Fruit fly (Drosophila melanogaster): ENCODE data around the gene Rev1.

The Rev1 gene

DNA sequence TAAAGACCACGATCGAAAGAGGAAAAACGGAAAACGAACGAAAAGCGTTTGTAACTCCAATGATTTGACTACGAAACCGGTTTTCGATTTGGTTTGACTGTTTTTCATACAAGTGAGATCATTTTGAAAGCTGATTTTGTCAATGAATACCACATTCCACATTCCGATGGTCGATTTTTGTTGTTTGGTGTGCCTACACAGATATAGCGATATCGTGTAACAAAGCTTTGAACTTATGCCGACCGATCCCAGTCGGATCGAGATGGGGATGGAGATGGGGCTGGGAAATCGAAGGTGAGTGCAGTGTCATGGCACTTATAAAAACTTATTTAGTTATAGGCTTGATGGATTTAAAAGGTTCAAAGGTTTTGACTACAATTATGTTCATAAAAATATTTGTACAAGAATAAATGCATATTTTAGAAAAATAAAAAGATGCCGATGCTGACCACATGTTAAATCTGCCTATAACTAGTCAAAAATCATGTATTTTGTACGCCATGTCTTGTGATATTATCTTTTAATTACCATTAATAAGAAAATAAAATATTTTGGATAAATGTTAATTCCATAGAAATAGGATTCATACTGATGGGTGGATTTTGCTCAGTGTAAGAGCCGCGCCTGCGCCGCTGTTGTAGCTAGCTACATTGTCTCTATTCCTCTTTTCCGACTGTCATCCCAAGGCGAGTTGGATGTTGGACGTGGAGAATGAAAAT lies 11.9 kb upstream of the Rev1 start (continued):
- peak; percentile 55 for TF ChIP-seq CG12659 (GFP tag; optimal IDR thresholded peaks at IDR 0.05)
- no peak for TF ChIP-seq ftz-f1 (GFP tag; optimal IDR thresholded peaks at IDR 0.05)
- TF ChIP-seq vvl (GFP tag; IDR thresholded peaks at IDR 0.05), result peak; percentile 12; the same call in 1 of the 2 replicates
- no peak; the same call in 1 of the 2 replicates for TF ChIP-seq CG6272 (GFP tag; IDR thresholded peaks at IDR 0.05)
- TF ChIP-seq CG10959 (GFP tag; IDR thresholded peaks at IDR 0.05), result 0 out of 2 replicates have a peak, but pooled peaks have one; percentile 15
- no peak for TF ChIP-seq NFAT (GFP tag; IDR thresholded peaks at IDR 0.05)
- TF ChIP-seq sd (tag; optimal IDR thresholded peaks at IDR 0.05), result peak; percentile 88
- TF ChIP-seq D19A (tag; optimal IDR thresholded peaks at IDR 0.05), result peak; percentile 63
- TF ChIP-seq mld (GFP tag; IDR thresholded peaks at IDR 0.05; ENCODE audit: partially characterized antibody), result no peak
- peak; percentile 24 for TF ChIP-seq CG3407 (GFP tag; optimal IDR thresholded peaks at IDR 0.05)
- TF ChIP-seq jing (GFP tag; optimal IDR thresholded peaks at IDR 0.05), result no peak
- TF ChIP-seq CG10654 (GFP tag; optimal IDR thresholded peaks at IDR 0.05), result peak; percentile 35
- TF ChIP-seq CG12071 (GFP tag; optimal IDR thresholded peaks at IDR 0.05), result no peak
- no peak for TF ChIP-seq odd (GFP tag; optimal IDR thresholded peaks at IDR 0.05)
- no peak for TF ChIP-seq amos (GFP tag; IDR thresholded peaks at IDR 0.05; ENCODE audit: partially characterized antibody)
- no peak for TF ChIP-seq Neu2 (GFP tag; optimal IDR thresholded peaks at IDR 0.05; ENCODE audit: borderline replicate concordance)
- TF ChIP-seq CG6254 (GFP tag; optimal IDR thresholded peaks at IDR 0.05), result no peak
- TF ChIP-seq CkIIα-i1 (GFP tag; IDR thresholded peaks at IDR 0.05), result no peak
- no peak for TF ChIP-seq HmgD (GFP tag; optimal IDR thresholded peaks at IDR 0.05)
- no peak for TF ChIP-seq usp (GFP tag; optimal IDR thresholded peaks at IDR 0.05)
- no peak for TF ChIP-seq CG1024 (GFP tag; IDR thresholded peaks at IDR 0.05)
- TF ChIP-seq CG8765 (GFP tag; IDR thresholded peaks at IDR 0.05), result no peak
- peak; percentile 23 for TF ChIP-seq Max (GFP tag; optimal IDR thresholded peaks at IDR 0.05)
- TF ChIP-seq CG9876 (GFP tag; optimal IDR thresholded peaks at IDR 0.05), result no peak
- TF ChIP-seq CG2116 (GFP tag; optimal IDR thresholded peaks at IDR 0.05), result no peak
- peak; percentile 18 for TF ChIP-seq CG30431 (GFP tag; optimal IDR thresholded peaks at IDR 0.05)
- TF ChIP-seq wek (GFP tag; optimal IDR thresholded peaks at IDR 0.05), result no peak
- no peak for TF ChIP-seq CG7372 (GFP tag; IDR thresholded peaks at IDR 0.05)
- peak; percentile 44 for TF ChIP-seq scrt (GFP tag; optimal IDR thresholded peaks at IDR 0.05)
- TF ChIP-seq repo (GFP tag; optimal IDR thresholded peaks at IDR 0.05), result no peak
- no peak for TF ChIP-seq Dref (GFP tag; IDR thresholded peaks at IDR 0.05)
- no peak for TF ChIP-seq CG1647 (GFP tag; optimal IDR thresholded peaks at IDR 0.05)
- no peak for TF ChIP-seq en (GFP tag; optimal IDR thresholded peaks at IDR 0.05)
- peak; percentile 72 for TF ChIP-seq dmrt11E (tag; optimal IDR thresholded peaks at IDR 0.05)
- TF ChIP-seq Atf3 (GFP tag; optimal IDR thresholded peaks at IDR 0.05), result no peak
- TF ChIP-seq CG2875 (GFP tag; optimal IDR thresholded peaks at IDR 0.05), result peak; percentile 51
- TF ChIP-seq chm (GFP tag; IDR thresholded peaks at IDR 0.05), result no peak
- TF ChIP-seq CrebB (tag; optimal IDR thresholded peaks at IDR 0.05), result no peak
- no peak for TF ChIP-seq Nf-YA (GFP tag; IDR thresholded peaks at IDR 0.05)
- no peak for TF ChIP-seq CG4360 (GFP tag; IDR thresholded peaks at IDR 0.05)
- no peak for TF ChIP-seq fd64A (GFP tag; optimal IDR thresholded peaks at IDR 0.05)
- no peak for TF ChIP-seq CG13296 (GFP tag; optimal IDR thresholded peaks at IDR 0.05)
- TF ChIP-seq Hmr (GFP tag; optimal IDR thresholded peaks at IDR 0.05), result no peak
- 0 out of 3 replicates have a peak, but pooled peaks have one; percentile 46 for TF ChIP-seq ken (GFP tag; IDR thresholded peaks at IDR 0.05)
- no peak for TF ChIP-seq chn (GFP tag; optimal IDR thresholded peaks at IDR 0.05)
- TF ChIP-seq Ada2b (GFP tag; IDR thresholded peaks at IDR 0.05), result no peak
- peak; percentile 14; the same call in 1 of the 2 replicates for TF ChIP-seq E2f2 (GFP tag; IDR thresholded peaks at IDR 0.05)
- no peak for TF ChIP-seq CG7963 (GFP tag; IDR thresholded peaks at IDR 0.05; ENCODE audit: partially characterized antibody)
- no peak for TF ChIP-seq zfh1 (GFP tag; IDR thresholded peaks at IDR 0.05)
- TF ChIP-seq pfk (GFP tag; optimal IDR thresholded peaks at IDR 0.05), result no peak
